Fruit fly (Drosophila melanogaster): ENCODE measurements around the gene obst-J.

The obst-J gene

dm6 chr3L:20131643-20132042 lies at the start of gene obst-J:
TSS of gene obst-J (minus strand) at chr3L:20131743.
- no peak for TF ChIP-seq CG17801 (GFP tag; optimal IDR thresholded peaks at IDR 0.05; ENCODE audit: partially characterized antibody)

- TF ChIP-seq CG17801 (GFP tag; optimal IDR thresholded peaks at IDR 0.05; ENCODE audit: partially characterized antibody) = no peak
Measured at dm6 chr3L:20178101-20178500, 46.6 kb upstream of the obst-J start.

- TF ChIP-seq CG17801 (GFP tag; optimal IDR thresholded peaks at IDR 0.05; ENCODE audit: partially characterized antibody) = no peak
Measured at dm6 chr3L:20177697-20178096, 46.2 kb upstream of the obst-J start.

- no peak for TF ChIP-seq CG17801 (GFP tag; optimal IDR thresholded peaks at IDR 0.05; ENCODE audit: partially characterized antibody)
Measured at dm6 chr3L:20168152-20168551, 36.6 kb upstream of the obst-J start.

dm6 chr3L:20140589-20141207 lies 9.2 kb upstream of the obst-J start, which contains the start of gene CG7328:
TSS of gene CG7328 (minus strand) at chr3L:20140607.
- TF ChIP-seq CG17801 (GFP tag; optimal IDR thresholded peaks at IDR 0.05; ENCODE audit: partially characterized antibody) = peak; percentile 92

- no peak for TF ChIP-seq CG17801 (GFP tag; optimal IDR thresholded peaks at IDR 0.05; ENCODE audit: partially characterized antibody)
Measured at dm6 chr3L:20138327-20138726, 6.8 kb upstream of the obst-J start.

- TF ChIP-seq CG17801 (GFP tag; optimal IDR thresholded peaks at IDR 0.05; ENCODE audit: partially characterized antibody) = no peak
Measured at dm6 chr3L:20133168-20133567, 1.6 kb upstream of the obst-J start, which contains the start of gene CG7335. TSS of gene CG7335 (minus strand) at chr3L:20133268.

- TF ChIP-seq CG17801 (GFP tag; optimal IDR thresholded peaks at IDR 0.05; ENCODE audit: partially characterized antibody) = no peak
Measured at dm6 chr3L:20129032-20129431, 2.5 kb downstream of the obst-J start, which contains the start of gene gig. TSS of gene gig (plus strand) at chr3L:20129181.

dm6 chr3L:20127281-20127680 lies 4.3 kb downstream of the obst-J start, which contains the start of gene CG7365:
TSS of gene CG7365 (minus strand) at chr3L:20127381.
- TF ChIP-seq CG17801 (GFP tag; optimal IDR thresholded peaks at IDR 0.05; ENCODE audit: partially characterized antibody) = no peak

dm6 chr3L:20126106-20126505 lies 5.4 kb downstream of the obst-J start:
- TF ChIP-seq CG17801 (GFP tag; optimal IDR thresholded peaks at IDR 0.05; ENCODE audit: partially characterized antibody) = no peak

- TF ChIP-seq CG17801 (GFP tag; optimal IDR thresholded peaks at IDR 0.05; ENCODE audit: partially characterized antibody) = no peak
Measured at dm6 chr3L:20123038-20123437, 8.5 kb downstream of the obst-J start.

dm6 chr3L:20112797-20113368 lies 18.7 kb downstream of the obst-J start, which contains the start of gene CG14187:
TSS of gene CG14187 (minus strand) at chr3L:20112847.
- peak; percentile 81 for TF ChIP-seq CG17801 (GFP tag; optimal IDR thresholded peaks at IDR 0.05; ENCODE audit: partially characterized antibody)

- no peak for TF ChIP-seq CG17801 (GFP tag; optimal IDR thresholded peaks at IDR 0.05; ENCODE audit: partially characterized antibody)
Measured at dm6 chr3L:20111434-20111833, 20.1 kb downstream of the obst-J start, which contains the start of gene Ir76b. TSS of gene Ir76b (minus strand) at chr3L:20111534.

dm6 chr3L:20105794-20106193 lies 25.7 kb downstream of the obst-J start, which contains the start of gene CG14185:
TSS of gene CG14185 (plus strand) at chr3L:20106094.
- no peak for TF ChIP-seq CG17801 (GFP tag; optimal IDR thresholded peaks at IDR 0.05; ENCODE audit: partially characterized antibody)

- TF ChIP-seq CG17801 (GFP tag; optimal IDR thresholded peaks at IDR 0.05; ENCODE audit: partially characterized antibody) = no peak
Measured at dm6 chr3L:20104543-20105046, 26.9 kb downstream of the obst-J start.

All from ovary, adult (tissue).